Worm (Caenorhabditis elegans): ENCODE data around the gene F09G8.5.

Gene F09G8.5

DNA sequence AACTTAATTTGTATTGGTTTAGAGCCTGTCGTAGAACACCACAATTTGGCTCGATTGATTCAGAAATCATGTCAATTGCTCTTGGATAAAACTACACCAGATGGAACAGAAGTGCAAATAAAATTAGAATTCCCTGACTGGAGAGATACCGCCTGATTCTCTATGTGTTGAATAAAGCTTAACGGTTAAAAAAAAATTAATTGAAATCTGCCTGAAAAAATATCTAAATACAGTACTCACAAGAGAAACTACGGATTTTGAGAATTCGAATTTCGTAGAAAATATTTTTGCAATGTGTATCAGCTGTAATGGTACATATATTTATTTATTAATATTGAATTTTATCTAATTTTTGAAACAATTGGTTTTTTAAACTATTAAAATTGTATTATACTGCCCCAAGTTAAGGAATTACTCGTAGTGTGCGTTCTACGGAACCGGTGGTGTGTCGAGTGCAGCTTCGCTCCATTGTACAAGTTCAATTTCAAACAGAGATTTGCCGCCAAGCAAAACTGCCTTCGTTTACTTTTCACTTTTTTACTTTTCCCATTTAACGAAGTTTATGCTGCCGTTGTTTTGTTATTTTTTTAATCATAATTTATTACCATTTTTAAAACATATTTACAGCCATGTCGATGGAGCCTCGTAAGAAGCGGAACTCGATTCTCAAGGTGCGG, 4.6 kb upstream of the F09G8.5 start, which contains the start of gene knl-1 (continued):
- TF ChIP-seq let-526 (GFP tag; IDR thresholded peaks at IDR 0.05) = 0 out of 2 replicates have a peak, but pooled peaks have one; percentile 35
- TF ChIP-seq attf-3 (GFP tag; conservative IDR thresholded peaks at IDR 0.05) = peak; percentile 63; the same call in 1 of the 2 replicates
- TF ChIP-seq cebp-1 (GFP tag; IDR thresholded peaks at IDR 0.05) = no peak
- TF ChIP-seq cebp-1 (tag; optimal IDR thresholded peaks at IDR 0.05) = no peak
- no peak for TF ChIP-seq nhr-120 (GFP tag; IDR thresholded peaks at IDR 0.05)
- no peak for TF ChIP-seq fkh-3 (tag; optimal IDR thresholded peaks at IDR 0.05)
- TF ChIP-seq nhr-179 (tag; optimal IDR thresholded peaks at IDR 0.05) = no peak
- no peak for TF ChIP-seq ztf-3 (GFP tag; optimal IDR thresholded peaks at IDR 0.05)
- TF ChIP-seq snpc-3.4 (tag; optimal IDR thresholded peaks at IDR 0.05) = peak; percentile 28
- TF ChIP-seq mcd-1 (GFP tag; IDR thresholded peaks at IDR 0.05) = peak; percentile 80
- TF ChIP-seq zim-3 (tag; optimal IDR thresholded peaks at IDR 0.05) = no peak
- TF ChIP-seq dpl-1 (GFP tag; optimal IDR thresholded peaks at IDR 0.05) = peak; percentile 79
- TF ChIP-seq let-607 (tag; optimal IDR thresholded peaks at IDR 0.05) = no peak
- TF ChIP-seq lsy-27 (tag; optimal IDR thresholded peaks at IDR 0.05; ENCODE audit: borderline replicate concordance, insufficient read depth) = no peak
- TF ChIP-seq ztf-22 (GFP tag; optimal IDR thresholded peaks at IDR 0.05) = no peak
- no peak for TF ChIP-seq snpc-4 (GFP tag; optimal IDR thresholded peaks at IDR 0.05)
- peak in 1 of 4 experiments; percentile 59 for TF ChIP-seq snpc-4 (tag; optimal IDR thresholded peaks at IDR 0.05)
- no peak for TF ChIP-seq B0261.1 (tag; optimal IDR thresholded peaks at IDR 0.05)
- no peak for TF ChIP-seq bed-2 (GFP tag; IDR thresholded peaks at IDR 0.05)
- peak in 1 of 3 experiments; percentile 21 for TF ChIP-seq lin-35 (GFP tag; optimal IDR thresholded peaks at IDR 0.05)
- no peak for TF ChIP-seq pha-4 (tag; optimal IDR thresholded peaks at IDR 0.05)
- TF ChIP-seq D2030.7 (GFP tag; IDR thresholded peaks at IDR 0.05) = peak; percentile 74
- TF ChIP-seq ccch-3 (GFP tag; optimal IDR thresholded peaks at IDR 0.05) = no peak
- no peak for TF ChIP-seq ceh-79 (tag; optimal IDR thresholded peaks at IDR 0.05)
- TF ChIP-seq F49E8.2 (tag; optimal IDR thresholded peaks at IDR 0.05; ENCODE audit: insufficient read depth) = no peak
- no peak for TF ChIP-seq athp-1 (tag; optimal IDR thresholded peaks at IDR 0.05)
- peak; percentile 80 for TF ChIP-seq F23B12.7 (tag; optimal IDR thresholded peaks at IDR 0.05; ENCODE audit: insufficient read depth)
- TF ChIP-seq lin-40 (tag; optimal IDR thresholded peaks at IDR 0.05) = no peak
- no peak for TF ChIP-seq K11D2.4 (GFP tag; IDR thresholded peaks at IDR 0.05)
- TF ChIP-seq madf-8 (GFP tag; conservative IDR thresholded peaks at IDR 0.05) = peak; percentile 51; the same call in 1 of the 2 replicates
- TF ChIP-seq mel-28 (tag; optimal IDR thresholded peaks at IDR 0.05; ENCODE audit: borderline replicate concordance) = no peak
- 0 out of 2 replicates have a peak, but pooled peaks have one; percentile 63 for TF ChIP-seq ztf-28 (GFP tag; IDR thresholded peaks at IDR 0.05)
- no peak for TF ChIP-seq nfyb-1 (GFP tag; IDR thresholded peaks at IDR 0.05)
- TF ChIP-seq F55B11.4 (tag; optimal IDR thresholded peaks at IDR 0.05; ENCODE audit: borderline replicate concordance, insufficient read depth) = no peak
- no peak for TF ChIP-seq chd-7 (tag; optimal IDR thresholded peaks at IDR 0.05)
- peak; percentile 25 for TF ChIP-seq tbp1 (GFP tag; optimal IDR thresholded peaks at IDR 0.05)
- peak; percentile 31; the same call in 1 of the 2 replicates for TF ChIP-seq Y79H2A.3 (GFP tag; conservative IDR thresholded peaks at IDR 0.05)
- TF ChIP-seq ztf-25 (GFP tag; IDR thresholded peaks at IDR 0.05) = 0 out of 2 replicates have a peak, but pooled peaks have one; percentile 59
- peak; percentile 69 for TF ChIP-seq madf-6 (GFP tag; IDR thresholded peaks at IDR 0.05)
- no peak for TF ChIP-seq mxl-1 (tag; optimal IDR thresholded peaks at IDR 0.05)
- TF ChIP-seq ztf-18 (tag; optimal IDR thresholded peaks at IDR 0.05) = peak; percentile 42
- TF ChIP-seq ceh-27 (GFP tag; optimal IDR thresholded peaks at IDR 0.05) = peak; percentile 30
- TF ChIP-seq F22D6.2 (tag; optimal IDR thresholded peaks at IDR 0.05) = no peak
- TF ChIP-seq attf-6 (GFP tag; IDR thresholded peaks at IDR 0.05) = no peak
- TF ChIP-seq ets-4 (GFP tag; optimal IDR thresholded peaks at IDR 0.05) = no peak
- no peak for TF ChIP-seq F10E7.11 (tag; optimal IDR thresholded peaks at IDR 0.05)
